Fruit fly (Drosophila melanogaster): ENCODE results near the gene CG10588.

Gene CG10588

DNA sequence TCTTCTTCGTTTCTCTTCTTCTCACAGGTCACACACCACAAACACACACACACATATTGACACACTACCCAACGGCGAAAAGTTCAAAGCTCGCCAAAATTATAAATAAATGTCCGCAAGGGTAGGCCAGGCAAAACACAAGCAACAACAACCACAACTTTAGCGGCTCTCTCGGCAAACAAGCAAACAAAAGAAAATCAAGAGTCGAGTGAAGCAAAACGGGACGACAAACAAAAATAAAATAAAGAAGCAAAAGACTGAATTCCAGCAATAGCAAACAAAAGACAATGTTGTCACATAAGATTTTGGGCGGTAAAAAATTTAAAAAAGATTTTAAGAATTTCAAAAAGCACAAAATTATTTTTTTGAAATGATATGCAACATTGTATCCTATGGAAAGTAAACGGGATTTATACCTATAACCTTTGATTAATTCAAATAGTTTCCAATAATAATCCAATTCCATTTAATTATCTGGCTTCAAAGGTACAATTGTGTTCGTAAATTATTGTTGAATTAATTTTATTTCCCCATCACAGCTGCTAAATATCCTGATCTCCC is 51.6 kb downstream of the CG10588 start:
- peak; percentile 36 for TF ChIP-seq nerfin-1 (tag; optimal IDR thresholded peaks at IDR 0.05)
- TF ChIP-seq Atf6 (GFP tag; IDR thresholded peaks at IDR 0.05), result 0 out of 2 replicates have a peak, but pooled peaks have one; percentile 14
- TF ChIP-seq Med (GFP tag), result peak; percentile 54
- TF ChIP-seq Myb (GFP tag; optimal IDR thresholded peaks at IDR 0.05), result peak; percentile 3
- TF ChIP-seq CG4360 (GFP tag; IDR thresholded peaks at IDR 0.05), result peak; percentile 69
- TF ChIP-seq chm (GFP tag; IDR thresholded peaks at IDR 0.05), result no peak
- TF ChIP-seq Dp (GFP tag; optimal IDR thresholded peaks at IDR 0.05), result no peak
- TF ChIP-seq gro (GFP tag; optimal IDR thresholded peaks at IDR 0.05), result peak; percentile 9
- peak; percentile 18 for TF ChIP-seq sens (GFP tag)
- TF ChIP-seq eve (GFP tag; optimal IDR thresholded peaks at IDR 0.05), result peak in 1 of 2 experiments; percentile 1
- peak; percentile 9 for TF ChIP-seq gem (tag; optimal IDR thresholded peaks at IDR 0.05)
- no peak for TF ChIP-seq ewg (GFP tag; optimal IDR thresholded peaks at IDR 0.05)

DNA sequence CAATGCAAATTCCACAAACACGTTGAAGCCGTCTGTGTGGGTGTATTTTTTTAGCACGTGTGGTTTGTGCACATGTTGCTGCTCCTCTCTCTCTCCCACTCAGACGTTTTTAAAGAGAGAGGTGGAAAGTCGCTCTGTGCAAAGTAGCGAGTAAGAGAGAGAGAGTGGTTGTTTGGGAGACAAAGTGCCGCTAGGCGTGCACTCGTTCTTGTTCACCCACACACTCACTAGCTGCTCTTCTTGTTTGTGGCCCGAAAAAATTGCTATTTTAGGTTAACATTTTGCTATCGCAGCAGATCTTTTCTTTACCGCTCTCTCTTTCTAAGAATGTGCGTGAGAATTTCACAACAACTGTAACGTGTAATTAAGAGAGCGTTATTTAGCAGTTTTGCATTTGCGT is 52.2 kb downstream of the CG10588 start:
- no peak for TF ChIP-seq CG17186 (GFP tag; optimal IDR thresholded peaks at IDR 0.05)
- peak; percentile 38; the same call in 1 of the 2 replicates for TF ChIP-seq sna (GFP tag; IDR thresholded peaks at IDR 0.05; ENCODE audit: partially characterized antibody)
- peak; percentile 24 for TF ChIP-seq Max (GFP tag; optimal IDR thresholded peaks at IDR 0.05)
- no peak for TF ChIP-seq Hey (tag; optimal IDR thresholded peaks at IDR 0.05)
- no peak for TF ChIP-seq ttk (GFP tag; IDR thresholded peaks at IDR 0.05)
- TF ChIP-seq CG16815 (GFP tag; optimal IDR thresholded peaks at IDR 0.05), result no peak
- TF ChIP-seq Hmr (GFP tag; optimal IDR thresholded peaks at IDR 0.05), result no peak
- TF ChIP-seq yki (optimal IDR thresholded peaks at IDR 0.05), result peak; percentile 68
- TF ChIP-seq bsh (GFP tag; optimal IDR thresholded peaks at IDR 0.05), result no peak
- TF ChIP-seq CG11247 (GFP tag; IDR thresholded peaks at IDR 0.05), result no peak
- TF ChIP-seq crc (GFP tag; optimal IDR thresholded peaks at IDR 0.05), result no peak
- peak; percentile 97 for TF ChIP-seq cwo (GFP tag; optimal IDR thresholded peaks at IDR 0.05)
- peak; percentile 22; the same call in 1 of the 3 replicates for TF ChIP-seq CG34224 (GFP tag; IDR thresholded peaks at IDR 0.05; ENCODE audit: partially characterized antibody)
- no peak for TF ChIP-seq CG17359 (tag; optimal IDR thresholded peaks at IDR 0.05)
- peak; percentile 92 to 98 for TF ChIP-seq Trl (optimal IDR thresholded peaks at IDR 0.05)
- TF ChIP-seq Trl (GFP tag; optimal IDR thresholded peaks at IDR 0.05), result peak; percentile 54
- TF ChIP-seq CG3163 (GFP tag; optimal IDR thresholded peaks at IDR 0.05), result peak; percentile 91
- TF ChIP-seq kni (GFP tag; optimal IDR thresholded peaks at IDR 0.05), result peak; percentile 81
- TF ChIP-seq bab2 (GFP tag; optimal IDR thresholded peaks at IDR 0.05), result no peak
- TF ChIP-seq chinmo (GFP tag; IDR thresholded peaks at IDR 0.05; ENCODE audit: partially characterized antibody), result peak; percentile 82; the same call in 2 of the 4 replicates
- peak; percentile 37; the same call in 1 of the 2 replicates for TF ChIP-seq CG13287 (GFP tag; IDR thresholded peaks at IDR 0.05; ENCODE audit: partially characterized antibody)
- peak; percentile 6 for TF ChIP-seq ftz-f1 (GFP tag; optimal IDR thresholded peaks at IDR 0.05)
- TF ChIP-seq cg (GFP tag; optimal IDR thresholded peaks at IDR 0.05), result peak; percentile 75
- TF ChIP-seq grn (GFP tag; optimal IDR thresholded peaks at IDR 0.05), result peak; percentile 89
- no peak for TF ChIP-seq ranshi (GFP tag; IDR thresholded peaks at IDR 0.05)
- peak; percentile 56 for TF ChIP-seq nerfin-1 (tag; optimal IDR thresholded peaks at IDR 0.05)
- TF ChIP-seq bowl (GFP tag; IDR thresholded peaks at IDR 0.05), result no peak
- peak; percentile 46 for TF ChIP-seq dm (GFP tag; optimal IDR thresholded peaks at IDR 0.05)
- TF ChIP-seq Camta (GFP tag; optimal IDR thresholded peaks at IDR 0.05), result no peak
- TF ChIP-seq ato (GFP tag; IDR thresholded peaks at IDR 0.05; ENCODE audit: partially characterized antibody), result no peak
- no peak for TF ChIP-seq Bdp1 (GFP tag; optimal IDR thresholded peaks at IDR 0.05)
- no peak for TF ChIP-seq CG15269 (tag; optimal IDR thresholded peaks at IDR 0.05)
- TF ChIP-seq Poxn (GFP tag; IDR thresholded peaks at IDR 0.05), result no peak
- TF ChIP-seq CG2199 (GFP tag; IDR thresholded peaks at IDR 0.05), result 0 out of 3 replicates have a peak, but pooled peaks have one; percentile 23
- TF ChIP-seq CG34376 (GFP tag; optimal IDR thresholded peaks at IDR 0.05), result no peak
- TF ChIP-seq CG34422 (GFP tag; IDR thresholded peaks at IDR 0.05), result 0 out of 3 replicates have a peak, but pooled peaks have one; percentile 22
- TF ChIP-seq HLH4C (GFP tag; IDR thresholded peaks at IDR 0.05; ENCODE audit: partially characterized antibody), result no peak
- peak; percentile 67; the same call in 2 of the 3 replicates for TF ChIP-seq z (GFP tag; IDR thresholded peaks at IDR 0.05)

Measured in whole organism, embryonic.